Worm (Caenorhabditis elegans) whole organism, late embryonic: ENCODE measurements around the gene irld-48.

Experiments used
- C08G9.2 ChIP-seq: sonication (generic microtip); optimal IDR thresholded peaks from 2 replicates; lab custom pipeline; 2016; ENCODE audit warnings: mild to moderate bottlenecking, missing genetic modification characterization, moderate library complexity, missing compliant biosample characterization
- C38D4.7 ChIP-seq: fragments of 200-800 bp; sonication (Bioruptor generic); optimal IDR thresholded peaks from 2 replicates; lab custom pipeline; 2018; ENCODE audit warnings: mild to moderate bottlenecking, missing genetic modification characterization, moderate library complexity, missing compliant biosample characterization
- K02D7.2 ChIP-seq: sonication (generic microtip); optimal IDR thresholded peaks from 2 replicates; lab custom pipeline; 2017; ENCODE audit warnings: mild to moderate bottlenecking, missing genetic modification characterization, missing compliant biosample characterization
- ahr-1 ChIP-seq: sonication (generic microtip); optimal IDR thresholded peaks from 2 replicates; lab custom pipeline; 2016; ENCODE audit warnings: missing genetic modification characterization, missing compliant biosample characterization
- ama-1 ChIP-seq: fragments of 150-350 bp; optimal IDR thresholded peaks from 2 replicates; lab custom pipeline; 2014
- ceh-14 ChIP-seq: sonication (generic microtip); optimal IDR thresholded peaks from 2 replicates; lab custom pipeline; 2016; ENCODE audit warnings: missing genotype, missing genetic modification characterization, missing compliant biosample characterization
- ceh-24 ChIP-seq: sonication (generic microtip); optimal IDR thresholded peaks from 2 replicates; lab custom pipeline; 2016; ENCODE audit warnings: mild to moderate bottlenecking, missing genetic modification characterization, missing compliant biosample characterization
- ceh-30 ChIP-seq: fragments of 150-350 bp; optimal IDR thresholded peaks from 2 replicates; lab custom pipeline; 2014; ENCODE audit warnings: missing biosample characterization, missing genetic modification characterization
- ceh-31 ChIP-seq: sonication (generic microtip); optimal IDR thresholded peaks from 2 replicates; lab custom pipeline; 2016; ENCODE audit warnings: missing genetic modification characterization, missing compliant biosample characterization
- ceh-6 ChIP-seq: fragments of 200-800 bp; sonication (Bioruptor generic); optimal IDR thresholded peaks from 2 replicates; lab custom pipeline; 2018; ENCODE audit warnings: mild to moderate bottlenecking, missing genetic modification characterization, missing compliant biosample characterization
- dmd-4 ChIP-seq: sonication (generic microtip); optimal IDR thresholded peaks from 2 replicates; lab custom pipeline; 2016; ENCODE audit warnings: borderline replicate concordance, missing genetic modification characterization, missing compliant biosample characterization
- dve-1 ChIP-seq: sonication (generic microtip); optimal IDR thresholded peaks from 2 replicates; lab custom pipeline; 2017; ENCODE audit warnings: antibody characterized with exemption, mild to moderate bottlenecking, missing genetic modification characterization, missing compliant biosample characterization
- eyg-1 ChIP-seq: sonication (generic microtip); optimal IDR thresholded peaks from 2 replicates; lab custom pipeline; 2016; ENCODE audit warnings: missing genotype, missing genetic modification characterization, missing compliant biosample characterization
- fax-1 ChIP-seq: sonication (generic microtip); optimal IDR thresholded peaks from 2 replicates; lab custom pipeline; 2016; ENCODE audit warnings: missing genotype, missing genetic modification characterization, missing compliant biosample characterization
- fkh-10 ChIP-seq: fragments of 150-350 bp; optimal IDR thresholded peaks from 2 replicates; lab custom pipeline; 2014; ENCODE audit warnings: missing biosample characterization, missing genetic modification reagents, missing genetic modification characterization
- fkh-6 ChIP-seq: sonication (generic microtip); optimal IDR thresholded peaks from 2 replicates; lab custom pipeline; 2016; ENCODE audit warnings: missing genetic modification characterization, missing compliant biosample characterization
- gmeb-2 ChIP-seq: sonication (generic microtip); optimal IDR thresholded peaks from 2 replicates; lab custom pipeline; 2016; ENCODE audit warnings: missing genetic modification characterization, inconsistent platforms, missing compliant biosample characterization
- hlh-13 ChIP-seq: fragments of 200-800 bp; sonication (Bioruptor generic); optimal IDR thresholded peaks from 2 replicates; lab custom pipeline; 2018; ENCODE audit warnings: mild to moderate bottlenecking, missing genetic modification characterization, missing compliant biosample characterization
- hlh-15 ChIP-seq: sonication (generic microtip); optimal IDR thresholded peaks from 2 replicates; lab custom pipeline; 2016; ENCODE audit warnings: missing genetic modification characterization, missing compliant biosample characterization
- hlh-30 ChIP-seq: sonication (generic microtip); optimal IDR thresholded peaks from 2 replicates; lab custom pipeline; 2017; ENCODE audit warnings: antibody characterized with exemption, missing genetic modification characterization, missing compliant biosample characterization; ENCODE audit not compliant: insufficient read depth
- hlh-8 ChIP-seq: sonication (generic microtip); optimal IDR thresholded peaks from 2 replicates; lab custom pipeline; 2016; ENCODE audit warnings: missing genotype, missing genetic modification characterization, missing compliant biosample characterization
- lim-6 ChIP-seq: sonication (generic microtip); optimal IDR thresholded peaks from 2 replicates; lab custom pipeline; 2016; ENCODE audit warnings: missing genetic modification characterization, missing compliant biosample characterization
- lin-11 ChIP-seq: fragments of 200-800 bp; sonication (Bioruptor generic); optimal IDR thresholded peaks from 2 replicates; lab custom pipeline; 2018; ENCODE audit warnings: mild to moderate bottlenecking, missing genetic modification characterization, missing compliant biosample characterization
- mec-3 ChIP-seq: sonication (generic microtip); optimal IDR thresholded peaks from 2 replicates; lab custom pipeline; 2016; ENCODE audit warnings: borderline replicate concordance, missing genetic modification characterization, missing compliant biosample characterization
- nfya-1 ChIP-seq: sonication (generic microtip); optimal IDR thresholded peaks from 2 replicates; lab custom pipeline; 2017; ENCODE audit warnings: missing genetic modification characterization, mild to moderate bottlenecking, missing compliant biosample characterization, antibody characterized with exemption, moderate library complexity
- nhr-11 ChIP-seq: fragments of 150-350 bp; optimal IDR thresholded peaks from 2 replicates; lab custom pipeline; 2014; ENCODE audit warnings: missing biosample characterization, missing genetic modification characterization
- npax-4 ChIP-seq: sonication (generic microtip); optimal IDR thresholded peaks from 2 replicates; lab custom pipeline; 2016; ENCODE audit warnings: missing genetic modification characterization, missing compliant biosample characterization
- odd-2 ChIP-seq: sonication (generic microtip); optimal IDR thresholded peaks from 2 replicates; lab custom pipeline; 2017; ENCODE audit warnings: antibody characterized with exemption, mild to moderate bottlenecking, missing genetic modification characterization, missing compliant biosample characterization
- pag-3 ChIP-seq: sonication (generic microtip); optimal IDR thresholded peaks from 2 replicates; lab custom pipeline; 2016; ENCODE audit warnings: missing compliant biosample characterization, missing genetic modification characterization, borderline replicate concordance
- pat-9 ChIP-seq: fragments of 200-800 bp; sonication (Bioruptor generic); optimal IDR thresholded peaks from 2 replicates; lab custom pipeline; 2018; ENCODE audit warnings: mild to moderate bottlenecking, missing genetic modification characterization, moderate library complexity, missing compliant biosample characterization
- pha-2 ChIP-seq: sonication (generic microtip); optimal IDR thresholded peaks from 2 replicates; lab custom pipeline; 2017; ENCODE audit warnings: mild to moderate bottlenecking, missing genetic modification characterization, missing compliant biosample characterization
- pha-4 ChIP-seq: fragments of 150-350 bp; optimal IDR thresholded peaks from 2 replicates; lab custom pipeline; 2018; ENCODE audit warnings: missing biosample characterization, missing genetic modification reagents, missing genetic modification characterization
- ref-2 ChIP-seq: sonication (generic microtip); optimal IDR thresholded peaks from 2 replicates; lab custom pipeline; 2016; ENCODE audit warnings: missing genetic modification characterization, missing compliant biosample characterization
- rnt-1 ChIP-seq: sonication (generic microtip); optimal IDR thresholded peaks from 2 replicates; lab custom pipeline; 2016; ENCODE audit warnings: missing genetic modification characterization, missing compliant biosample characterization
- syd-9 ChIP-seq: sonication (generic microtip); optimal IDR thresholded peaks from 2 replicates; lab custom pipeline; 2016; ENCODE audit warnings: mild to moderate bottlenecking, missing genetic modification characterization, moderate library complexity, missing compliant biosample characterization
- tbx-2 ChIP-seq: sonication (generic microtip); optimal IDR thresholded peaks from 2 replicates; lab custom pipeline; 2016; ENCODE audit warnings: missing genetic modification characterization, missing compliant biosample characterization
- ttx-3 ChIP-seq: sonication (generic microtip); optimal IDR thresholded peaks from 2 replicates; lab custom pipeline; 2016; ENCODE audit warnings: missing genetic modification reagents, missing genetic modification characterization, missing compliant biosample characterization
- unc-55 ChIP-seq: sonication (generic microtip); optimal IDR thresholded peaks from 2 replicates; lab custom pipeline; 2017; ENCODE audit warnings: missing biosample characterization, missing genetic modification reagents, missing genetic modification characterization
- zip-5 ChIP-seq: sonication (generic microtip); optimal IDR thresholded peaks from 2 replicates; lab custom pipeline; 2016; ENCODE audit warnings: missing genetic modification characterization, missing compliant biosample characterization

Gene irld-48

DNA sequence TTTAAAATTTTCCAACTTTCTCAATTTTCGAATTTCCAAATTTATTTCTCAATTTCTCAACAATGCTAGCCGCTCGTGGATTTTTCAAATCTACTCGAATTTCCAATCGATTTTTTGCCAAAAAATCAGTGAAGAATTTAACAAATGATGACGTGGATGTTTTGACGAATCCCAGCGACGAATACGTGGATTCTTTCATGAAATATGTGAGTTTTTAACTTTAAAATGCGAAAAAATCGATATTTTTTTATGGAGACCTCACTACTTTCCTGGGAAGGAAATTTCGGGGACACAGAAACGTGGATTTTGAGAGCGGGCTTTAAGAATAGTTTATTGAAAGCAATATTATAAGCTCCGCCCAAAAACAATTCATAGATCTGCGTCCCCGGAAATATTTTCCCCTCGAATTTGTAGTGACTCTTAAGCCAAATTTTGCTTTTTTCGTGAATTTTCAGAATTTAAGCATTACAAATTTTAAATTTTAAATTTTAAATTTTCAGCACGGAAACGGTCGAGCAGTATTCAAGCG, 35.8 kb downstream of the irld-48 start, which contains the start of gene K08A2.2 (continued):
- no peak for TF ChIP-seq dmd-4
- no peak for TF ChIP-seq lim-6 (tag; lab: Kevin White, UChicago)
- no peak for TF ChIP-seq eyg-1 (tag; lab: Kevin White, UChicago)
- no peak for TF ChIP-seq pha-4
- TF ChIP-seq rnt-1 (tag; lab: Kevin White, UChicago), result no peak
- TF ChIP-seq fkh-10 (GFP tag; lab: Kevin White, UChicago), result no peak
- no peak for TF ChIP-seq gmeb-2 (tag; lab: Kevin White, UChicago)
- TF ChIP-seq ceh-6 (GFP tag; lab: Kevin White, UChicago), result no peak
- no peak for TF ChIP-seq lin-11 (tag; lab: Kevin White, UChicago)
- no peak for TF ChIP-seq C38D4.7
- TF ChIP-seq nfya-1 (tag; lab: Kevin White, UChicago), result no peak
- no peak for TF ChIP-seq ttx-3 (tag; lab: Kevin White, UChicago)
- TF ChIP-seq syd-9 (tag; lab: Kevin White, UChicago), result no peak
- no peak for TF ChIP-seq mec-3 (tag; lab: Kevin White, UChicago)
- TF ChIP-seq hlh-8 (tag; lab: Kevin White, UChicago), result no peak
- TF ChIP-seq pha-2, result no peak
- no peak for TF ChIP-seq pag-3 (tag; lab: Kevin White, UChicago)
- TF ChIP-seq ceh-31 (tag; lab: Kevin White, UChicago), result peak; percentile 49
- TF ChIP-seq zip-5 (tag; lab: Kevin White, UChicago), result peak; percentile 4
- TF ChIP-seq fax-1 (tag; lab: Kevin White, UChicago), result peak; percentile 13
- TF ChIP-seq K02D7.2 (tag; lab: Kevin White, UChicago), result no peak
- peak; percentile 49 for TF ChIP-seq tbx-2 (tag; lab: Kevin White, UChicago)
- TF ChIP-seq ama-1 (lab: Kevin White, UChicago), result no peak
- TF ChIP-seq dve-1 (tag; lab: Kevin White, UChicago), result no peak

DNA sequence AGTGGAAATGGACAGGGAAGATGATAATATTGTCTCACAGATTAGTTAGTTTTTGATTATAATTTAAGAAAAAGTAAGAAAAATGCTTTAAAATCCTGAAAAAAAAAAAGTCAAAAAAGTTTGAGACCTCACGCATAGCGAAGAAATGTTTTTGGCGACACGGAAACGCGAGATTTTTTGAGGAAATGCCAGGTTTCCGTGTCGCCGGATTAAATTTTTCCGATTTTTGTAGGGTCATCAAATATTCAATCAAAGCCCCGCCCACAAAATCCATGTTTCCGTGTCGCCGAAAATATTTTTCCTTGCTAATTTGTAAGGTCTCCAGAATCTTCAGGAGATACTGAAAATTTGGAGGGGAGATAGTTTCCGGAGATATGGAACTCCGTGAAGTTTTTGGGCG, 36.4 kb downstream of the irld-48 start:
- no peak for TF ChIP-seq pha-2
- TF ChIP-seq ceh-31 (tag; lab: Kevin White, UChicago), result peak; percentile 51

DNA sequence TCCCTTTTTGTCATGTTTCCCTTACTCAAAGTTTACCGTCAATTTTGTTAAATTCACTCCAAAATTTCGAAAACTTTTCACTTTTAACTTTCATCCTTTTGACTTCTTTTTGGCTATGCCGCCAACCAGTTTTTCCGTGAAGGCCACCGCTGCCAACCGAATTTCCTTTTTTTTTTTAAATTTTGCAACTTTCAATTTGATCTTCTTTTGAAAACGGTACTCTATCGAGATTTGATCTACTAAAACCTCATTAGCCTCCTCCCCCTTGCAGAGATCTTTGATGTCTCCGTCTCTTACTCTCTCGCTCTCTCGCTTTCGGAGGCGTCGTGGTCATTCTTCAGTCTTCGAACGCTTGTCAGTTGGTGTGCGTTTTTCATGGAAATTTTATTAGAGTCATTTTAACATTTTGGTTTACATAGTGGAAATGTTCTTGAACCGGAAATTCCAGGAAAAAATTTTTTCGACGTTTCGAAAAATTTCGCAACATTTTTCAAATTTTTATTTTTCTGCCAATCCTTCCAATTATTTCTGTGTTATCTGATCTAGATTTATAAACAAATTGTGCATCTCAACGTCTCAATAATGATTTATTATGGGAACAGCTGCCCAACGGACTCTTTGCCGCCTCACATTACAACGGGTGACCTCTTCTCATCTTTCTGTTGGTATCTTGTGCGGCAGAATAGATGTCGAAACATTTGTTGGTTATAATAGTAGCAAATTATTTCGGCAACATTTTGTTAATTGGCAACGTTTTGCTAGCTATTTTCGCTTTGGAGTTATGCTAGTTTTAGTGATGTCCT, 38.9 kb downstream of the irld-48 start:
- peak; percentile 98 for TF ChIP-seq unc-55
- no peak for TF ChIP-seq ceh-30 (tag; lab: Kevin White, UChicago)
- no peak for TF ChIP-seq ref-2
- peak; percentile 23 for TF ChIP-seq rnt-1 (tag; lab: Kevin White, UChicago)
- peak; percentile 32 for TF ChIP-seq pat-9 (tag; lab: Kevin White, UChicago)
- no peak for TF ChIP-seq fkh-6 (tag; lab: Kevin White, UChicago)
- TF ChIP-seq ceh-14 (tag; lab: Kevin White, UChicago), result no peak

DNA sequence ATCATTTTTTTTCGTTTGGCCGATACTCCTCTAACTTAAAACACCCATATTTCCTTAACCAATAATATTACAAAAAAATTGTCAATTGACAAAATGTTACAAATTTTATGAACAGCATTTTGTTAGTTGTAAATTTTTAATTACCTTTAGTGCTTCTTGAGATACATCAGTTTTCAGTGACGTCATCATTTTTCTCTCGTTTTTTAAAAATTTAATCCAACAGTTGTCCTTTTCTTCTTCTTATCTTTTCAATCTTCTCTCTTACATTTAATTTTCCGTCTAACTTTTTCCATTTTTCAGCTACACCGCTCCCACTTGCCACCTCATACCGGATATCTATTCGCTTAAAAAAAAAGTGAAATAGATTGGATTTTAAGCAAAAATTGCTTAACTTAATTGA, 40.9 kb downstream of the irld-48 start, which contains the start of gene lido-8:
Gene lido-8, plus strand, starts transcription at position 301 of the 400 bp plus-strand sequence.
- TF ChIP-seq npax-4 (tag; lab: Kevin White, UChicago) (no peak), fax-1 (tag; lab: Kevin White, UChicago) (no peak), odd-2 (tag; lab: Kevin White, UChicago) (no peak), nhr-11 (tag; lab: Kevin White, UChicago) (no peak), dve-1 (tag; lab: Kevin White, UChicago) (no peak), ceh-24 (no peak), C08G9.2 (no peak), syd-9 (tag; lab: Kevin White, UChicago) (no peak), rnt-1 (tag; lab: Kevin White, UChicago) (no peak), hlh-30 (tag; lab: Kevin White, UChicago) (no peak), ahr-1 (no peak), hlh-15 (no peak), hlh-13 (GFP tag; lab: Kevin White, UChicago) (no peak), ceh-14 (tag; lab: Kevin White, UChicago) (no peak)
- TF ChIP-seq, all 69 proteins: peak for 0
